Worm (Caenorhabditis elegans) whole organism, mixed stage, embryonic: ENCODE measurements around the gene anoh-2.

Experiments used
- M03D4.4 ChIP-seq: sonication (generic microtip); optimal IDR thresholded peaks from 2 replicates; lab custom pipeline; 2017; ENCODE audit warnings: mild to moderate bottlenecking, missing genetic modification characterization, missing compliant biosample characterization
- bed-3 ChIP-seq: fragments of 200-800 bp; sonication (Bioruptor generic); optimal IDR thresholded peaks from 3 replicates; lab custom pipeline; 2018; ENCODE audit warnings: mild to moderate bottlenecking, missing genetic modification characterization, moderate library complexity, missing compliant biosample characterization
- blmp-1 ChIP-seq: fragments of 150-350 bp; optimal IDR thresholded peaks from 2 replicates; lab custom pipeline; 2014; ENCODE audit warnings: missing biosample characterization, missing genetic modification characterization
- ceh-39 ChIP-seq: fragments of 150-350 bp; optimal IDR thresholded peaks from 2 replicates; lab custom pipeline; 2014; ENCODE audit warnings: missing biosample characterization, missing genetic modification characterization
- ceh-43 ChIP-seq: fragments of 200-800 bp; sonication (Bioruptor generic); optimal IDR thresholded peaks from 2 replicates; lab custom pipeline; 2018; ENCODE audit warnings: mild to moderate bottlenecking, missing genetic modification characterization, moderate library complexity, missing compliant biosample characterization
- cnd-1 ChIP-seq: fragments of 200-800 bp; sonication (Bioruptor generic); optimal IDR thresholded peaks from 2 replicates; lab custom pipeline; 2018; ENCODE audit warnings: mild to moderate bottlenecking, missing genetic modification characterization, missing compliant biosample characterization
- drap-1 ChIP-seq: fragments of 200-800 bp; sonication (Bioruptor generic); optimal IDR thresholded peaks from 3 replicates; lab custom pipeline; 2018; ENCODE audit warnings: mild to moderate bottlenecking, missing genetic modification characterization, missing compliant biosample characterization
- elt-1 ChIP-seq: sonication (generic microtip); optimal IDR thresholded peaks from 2 replicates; lab custom pipeline; 2017; ENCODE audit warnings: missing genetic modification characterization, mild to moderate bottlenecking, missing compliant biosample characterization, antibody characterized with exemption, moderate library complexity, borderline replicate concordance; ENCODE audit not compliant: insufficient read depth
- elt-3 ChIP-seq: fragments of 150-350 bp; optimal IDR thresholded peaks from 2 replicates; lab custom pipeline; 2014; ENCODE audit warnings: missing biosample characterization, missing genetic modification characterization
- flh-1 ChIP-seq: fragments of 200-800 bp; sonication (Bioruptor generic); optimal IDR thresholded peaks from 2 replicates; lab custom pipeline; 2018; ENCODE audit warnings: mild to moderate bottlenecking, missing genetic modification characterization, moderate library complexity, missing compliant biosample characterization
- ham-2 ChIP-seq: fragments of 200-800 bp; sonication (Bioruptor generic); optimal IDR thresholded peaks from 2 replicates; lab custom pipeline; 2018; ENCODE audit warnings: mild to moderate bottlenecking, missing genetic modification characterization, missing compliant biosample characterization
- hlh-1 ChIP-seq: fragments of 150-350 bp; optimal IDR thresholded peaks from 2 replicates; lab custom pipeline; 2014; ENCODE audit warnings: missing biosample characterization, missing genetic modification reagents, missing genetic modification characterization
- lin-13 ChIP-seq: fragments of 150-350 bp; optimal IDR thresholded peaks from 2 replicates; lab custom pipeline; 2014; ENCODE audit warnings: missing biosample characterization, missing genetic modification characterization
- lin-32 ChIP-seq: fragments of 200-800 bp; sonication (Bioruptor generic); optimal IDR thresholded peaks from 2 replicates; lab custom pipeline; 2018; ENCODE audit warnings: mild to moderate bottlenecking, missing genetic modification characterization, missing compliant biosample characterization
- lsy-2 ChIP-seq: fragments of 150-350 bp; optimal IDR thresholded peaks from 2 replicates; lab custom pipeline; 2014; ENCODE audit warnings: missing biosample characterization, missing genetic modification characterization
- mep-1 ChIP-seq: fragments of 150-350 bp; optimal IDR thresholded peaks from 2 replicates; lab custom pipeline; 2017; ENCODE audit warnings: missing biosample characterization, missing genetic modification reagents, missing genetic modification characterization, inconsistent platforms
- mls-2 ChIP-seq: sonication (generic microtip); optimal IDR thresholded peaks from 2 replicates; lab custom pipeline; 2016; ENCODE audit warnings: mild to moderate bottlenecking, missing genetic modification characterization, moderate library complexity, missing compliant biosample characterization
- nhr-2 ChIP-seq: fragments of 150-350 bp; optimal IDR thresholded peaks from 2 replicates; lab custom pipeline; 2014; ENCODE audit warnings: missing biosample characterization, missing genetic modification characterization
- nhr-76 ChIP-seq: sonication (generic microtip); optimal IDR thresholded peaks from 2 replicates; lab custom pipeline; 2017; ENCODE audit warnings: missing biosample characterization, missing genetic modification characterization
- pha-4 ChIP-seq: fragments of 150-350 bp; optimal IDR thresholded peaks from 2 replicates; lab custom pipeline; 2018; ENCODE audit warnings: missing biosample characterization, missing genetic modification reagents, missing genetic modification characterization
- sem-2 ChIP-seq: fragments of 200-800 bp; sonication (Bioruptor generic); optimal IDR thresholded peaks from 2 replicates; lab custom pipeline; 2018; ENCODE audit warnings: mild to moderate bottlenecking, missing genetic modification characterization, missing compliant biosample characterization
- snpc-4 ChIP-seq: fragments of 150-350 bp; optimal IDR thresholded peaks from 2 replicates; lab custom pipeline; 2014; ENCODE audit warnings: missing biosample characterization, missing genetic modification characterization
- sptf-1 ChIP-seq: sonication (generic microtip); optimal IDR thresholded peaks from 2 replicates; lab custom pipeline; 2017; ENCODE audit warnings: mild to moderate bottlenecking, missing genetic modification characterization, moderate library complexity, missing compliant biosample characterization
- tbx-8 ChIP-seq: fragments of 200-800 bp; sonication (Bioruptor generic); optimal IDR thresholded peaks from 2 replicates; lab custom pipeline; 2018; ENCODE audit warnings: mild to moderate bottlenecking, missing genetic modification characterization, moderate library complexity, missing compliant biosample characterization
- unc-120 ChIP-seq: sonication (generic microtip); optimal IDR thresholded peaks from 2 replicates; lab custom pipeline; 2017; ENCODE audit warnings: missing genetic modification characterization, missing compliant biosample characterization; ENCODE audit not compliant: poor library complexity, severe bottlenecking
- unc-39 ChIP-seq: fragments of 150-350 bp; optimal IDR thresholded peaks from 2 replicates; lab custom pipeline; 2014; ENCODE audit warnings: missing biosample characterization, missing genetic modification characterization
- unc-62 ChIP-seq: fragments of 150-350 bp; optimal IDR thresholded peaks from 2 replicates; lab custom pipeline; 2014; ENCODE audit warnings: missing biosample characterization, missing genetic modification reagents, missing genetic modification characterization
- ztf-11 ChIP-seq: fragments of 150-350 bp; optimal IDR thresholded peaks from 2 replicates; lab custom pipeline; 2014; ENCODE audit warnings: missing biosample characterization, missing genetic modification characterization

The anoh-2 gene

DNA sequence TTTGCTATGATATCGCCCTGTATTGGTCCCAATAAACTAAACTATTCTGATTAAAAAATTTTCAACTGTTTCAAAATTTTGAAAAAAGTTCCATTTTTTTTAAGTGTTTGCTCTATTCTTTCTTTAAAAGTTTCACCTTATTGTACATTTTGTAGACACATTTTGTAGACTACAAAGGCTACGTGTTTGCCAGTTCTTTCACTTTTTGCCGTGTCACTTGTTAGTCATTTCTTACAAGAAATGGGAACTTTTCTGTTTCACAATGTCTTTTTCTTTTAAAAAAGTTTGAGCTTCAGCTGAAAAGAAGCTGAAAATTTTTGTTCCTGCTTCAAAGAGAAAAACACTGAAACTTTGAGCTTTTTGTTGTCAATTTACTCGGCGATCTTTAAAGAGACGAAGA, 41.0 kb upstream of the anoh-2 start:
- TF ChIP-seq nhr-2 (tag; lab: Kevin White, UChicago) = no peak
- TF ChIP-seq unc-39 (tag; lab: Kevin White, UChicago) = no peak
- TF ChIP-seq drap-1 (GFP tag; lab: Kevin White, UChicago) = no peak

DNA sequence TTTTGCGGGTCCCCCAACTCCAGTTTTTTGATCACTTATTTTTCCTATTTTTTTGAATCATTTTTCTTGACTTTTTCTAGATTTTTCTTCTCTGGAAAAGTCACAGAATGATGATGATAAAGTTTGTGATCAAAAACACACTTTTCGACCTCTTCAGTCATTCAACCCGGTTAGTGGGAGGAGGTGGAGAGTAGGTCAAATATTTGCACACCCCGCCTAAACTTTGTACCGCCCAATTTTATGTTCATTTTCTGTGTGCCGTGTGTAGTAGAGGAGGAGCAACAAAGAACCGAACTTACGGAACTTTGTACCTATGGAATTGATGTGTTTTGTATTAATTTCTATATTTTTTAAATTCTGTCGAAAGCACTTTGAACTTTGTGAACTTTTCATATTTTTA, 40.6 kb upstream of the anoh-2 start:
- TF ChIP-seq hlh-1 (tag; lab: Kevin White, UChicago) (no peak), ceh-43 (GFP tag; lab: Kevin White, UChicago) (no peak), pha-4 (tag; lab: Kevin White, UChicago) (peak; percentile 34)

DNA sequence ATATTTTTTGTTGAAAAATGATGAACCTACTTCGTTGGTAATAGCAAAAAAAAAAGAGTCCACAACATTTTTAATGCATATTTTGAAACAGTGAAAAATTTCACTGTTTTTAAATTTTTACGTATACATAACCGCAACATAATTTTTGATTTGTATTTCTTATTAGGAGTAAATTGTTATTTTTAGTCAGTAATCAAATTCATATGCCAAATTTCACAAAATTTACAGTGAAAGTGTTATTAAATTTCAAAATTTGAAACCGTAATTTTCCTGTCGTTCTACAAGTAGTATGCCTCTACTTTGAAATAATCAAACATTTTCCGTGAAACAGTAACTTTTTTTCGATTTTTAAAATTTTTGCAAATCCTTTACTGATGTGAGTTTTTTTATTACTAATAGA, 40.1 kb upstream of the anoh-2 start:
- TF ChIP-seq pha-4 (tag; lab: Kevin White, UChicago) (no peak), lin-32 (no peak), unc-62 (GFP tag; lab: Kevin White, UChicago) (no peak), snpc-4 (tag; lab: Kevin White, UChicago) (no peak), elt-1 (tag; lab: Kevin White, UChicago) (no peak), M03D4.4 (tag; lab: Kevin White, UChicago) (no peak), blmp-1 (tag; lab: Kevin White, UChicago) (no peak), elt-3 (no peak), ceh-43 (GFP tag; lab: Kevin White, UChicago) (no peak), nhr-76 (tag; lab: Kevin White, UChicago) (no peak), ham-2 (GFP tag; lab: Kevin White, UChicago) (no peak), flh-1 (GFP tag; lab: Kevin White, UChicago) (no peak), unc-120 (tag; lab: Kevin White, UChicago) (no peak), tbx-8 (GFP tag; lab: Kevin White, UChicago) (no peak), mep-1 (tag; lab: Kevin White, UChicago) (no peak), cnd-1 (tag; lab: Kevin White, UChicago) (no peak), sem-2 (GFP tag; lab: Kevin White, UChicago) (no peak), sptf-1 (no peak), lin-13 (no peak), lsy-2 (tag; lab: Kevin White, UChicago) (no peak)

- TF ChIP-seq unc-62 (GFP tag; lab: Kevin White, UChicago) = no peak
- TF ChIP-seq ham-2 (GFP tag; lab: Kevin White, UChicago) = no peak
- no peak for TF ChIP-seq lsy-2 (tag; lab: Kevin White, UChicago)
- no peak for TF ChIP-seq ceh-43 (GFP tag; lab: Kevin White, UChicago)
- no peak for TF ChIP-seq flh-1 (GFP tag; lab: Kevin White, UChicago)
- no peak for TF ChIP-seq mls-2
- no peak for TF ChIP-seq sem-2 (GFP tag; lab: Kevin White, UChicago)
- TF ChIP-seq drap-1 (GFP tag; lab: Kevin White, UChicago) = no peak
- TF ChIP-seq hlh-1 (tag; lab: Kevin White, UChicago) = no peak
- no peak for TF ChIP-seq bed-3
- no peak for TF ChIP-seq M03D4.4 (tag; lab: Kevin White, UChicago)
- TF ChIP-seq lin-32 = no peak
- TF ChIP-seq unc-120 (tag; lab: Kevin White, UChicago) = no peak
- TF ChIP-seq ztf-11 (tag; lab: Kevin White, UChicago) = no peak
- no peak for TF ChIP-seq sptf-1
- no peak for TF ChIP-seq tbx-8 (GFP tag; lab: Kevin White, UChicago)
- no peak for TF ChIP-seq snpc-4 (tag; lab: Kevin White, UChicago)
- TF ChIP-seq nhr-76 (tag; lab: Kevin White, UChicago) = no peak
- TF ChIP-seq cnd-1 (tag; lab: Kevin White, UChicago) = no peak
Measured at ce11 chrIV:14618551-14618950, 39.6 kb upstream of the anoh-2 start.

ce11 chrIV:14620042-14620441, 38.1 kb upstream of the anoh-2 start:
- no peak for TF ChIP-seq ztf-11 (tag; lab: Kevin White, UChicago)
- no peak for TF ChIP-seq nhr-2 (tag; lab: Kevin White, UChicago)
- no peak for TF ChIP-seq hlh-1 (tag; lab: Kevin White, UChicago)
- no peak for TF ChIP-seq bed-3
- TF ChIP-seq cnd-1 (tag; lab: Kevin White, UChicago) = no peak
- TF ChIP-seq snpc-4 (tag; lab: Kevin White, UChicago) = no peak
- TF ChIP-seq sptf-1 = no peak
- TF ChIP-seq lin-13 = no peak
- no peak for TF ChIP-seq ceh-39
- no peak for TF ChIP-seq M03D4.4 (tag; lab: Kevin White, UChicago)
- no peak for TF ChIP-seq blmp-1 (tag; lab: Kevin White, UChicago)
- TF ChIP-seq elt-1 (tag; lab: Kevin White, UChicago) = no peak
- no peak for TF ChIP-seq flh-1 (GFP tag; lab: Kevin White, UChicago)
